Fruit fly (Drosophila melanogaster): ENCODE data around the gene CG12535.

- TF ChIP-seq psq (GFP tag; optimal IDR thresholded peaks at IDR 0.05) (no peak), Vsx2 (GFP tag; optimal IDR thresholded peaks at IDR 0.05; ENCODE audit: partially characterized antibody) (no peak)
Measured at dm6 chrX:3453038-3453819, 4.5 kb upstream of the CG12535 start.
